Worm (Caenorhabditis elegans) whole organism, L4 larva: ENCODE data around the gene mrps-23.

Experiments used
- F37D6.2 ChIP-seq: sonication (generic microtip); optimal IDR thresholded peaks from 2 replicates; lab custom pipeline; 2016; ENCODE audit warnings: mild to moderate bottlenecking, missing genetic modification characterization, missing compliant biosample characterization
- F44E2.7 ChIP-seq: fragments of 200-800 bp; sonication (Bioruptor generic); IDR thresholded peaks from 2 replicates; pipeline ENCODE4 v2.1.2; 2022; ENCODE audit warnings: missing genetic modification characterization, missing compliant biosample characterization
- F49E8.2 ChIP-seq: sonication (generic microtip); optimal IDR thresholded peaks from 2 replicates; lab custom pipeline; 2016; ENCODE audit warnings: missing compliant biosample characterization, mild to moderate bottlenecking, missing genetic modification characterization, borderline replicate concordance
- T26A8.4 ChIP-seq: fragments of 200-800 bp; sonication (Bioruptor generic); IDR thresholded peaks from 2 replicates; pipeline ENCODE4 v1.3.6; 2022; ENCODE audit warnings: missing genetic modification characterization, missing compliant biosample characterization
- aha-1 ChIP-seq: fragments of 150-350 bp; peaks from one replicate; lab custom pipeline; 2014; ENCODE audit warnings: missing biosample characterization, missing genetic modification characterization
- aly-2 ChIP-seq: sonication (generic microtip); optimal IDR thresholded peaks from 2 replicates; lab custom pipeline; 2018; ENCODE audit warnings: missing biosample characterization, missing genetic modification characterization
- ceh-20 ChIP-seq: fragments of 200-800 bp; sonication (Bioruptor generic); IDR thresholded peaks from 2 replicates; pipeline ENCODE4 v1.3.6; 2022; ENCODE audit warnings: missing genetic modification reagents, missing genetic modification characterization, missing compliant biosample characterization
- ceh-28 ChIP-seq: fragments of 150-350 bp; optimal IDR thresholded peaks from 2 replicates; lab custom pipeline; 2014; ENCODE audit warnings: missing biosample characterization, missing genetic modification reagents, missing genetic modification characterization
- ces-1 ChIP-seq: fragments of 150-350 bp; sonication (generic microtip); optimal IDR thresholded peaks from 4 replicates; lab custom pipeline; 2014; ENCODE audit warnings: missing biosample characterization, missing genetic modification reagents, missing genetic modification characterization
- cey-2 ChIP-seq: sonication (generic microtip); optimal IDR thresholded peaks from 3 replicates; lab custom pipeline; 2017; ENCODE audit warnings: missing genetic modification characterization, mild to moderate bottlenecking, missing compliant biosample characterization, antibody characterized with exemption, borderline replicate concordance; ENCODE audit not compliant: insufficient read depth
- ctbp-1 ChIP-seq: fragments of 200-800 bp; sonication (Bioruptor generic); IDR thresholded peaks from 2 replicates; pipeline ENCODE4 v1.3.6; 2022; ENCODE audit warnings: missing genetic modification reagents, missing genetic modification characterization, missing compliant biosample characterization
- daf-16 ChIP-seq, 3 experiments: sonication (generic microtip); optimal IDR thresholded peaks; 2 replicates each; lab custom pipeline; 2016 to 2017; ENCODE audit warnings: missing genetic modification characterization in 3 of 3, missing genetic modification reagents in 3 of 3, mild to moderate bottlenecking in 2 of 3, missing compliant biosample characterization in 2 of 3, missing biosample characterization in 1 of 3, moderate library complexity in 1 of 3
- daf-8 ChIP-seq: fragments of 200-800 bp; sonication (Bioruptor generic); IDR thresholded peaks from 2 replicates; pipeline ENCODE4 v1.3.6; 2022; ENCODE audit warnings: missing genetic modification characterization, missing compliant biosample characterization
- dmd-9 ChIP-seq: fragments of 200-800 bp; sonication (Bioruptor generic); IDR thresholded peaks from 2 replicates; pipeline ENCODE4 v1.3.6; 2022; ENCODE audit warnings: missing genetic modification reagents, missing genetic modification characterization, missing compliant biosample characterization
- dpl-1 ChIP-seq: fragments of 150-350 bp; optimal IDR thresholded peaks from 2 replicates; lab custom pipeline; 2014; ENCODE audit warnings: missing biosample characterization, missing genetic modification reagents, missing genetic modification characterization
- egl-27 ChIP-seq: sonication (generic microtip); optimal IDR thresholded peaks from 3 replicates; lab custom pipeline; 2017; ENCODE audit warnings: missing biosample characterization, missing genetic modification reagents, missing genetic modification characterization
- egl-43 ChIP-seq: fragments of 200-800 bp; sonication (Bioruptor generic); IDR thresholded peaks from 2 replicates; pipeline ENCODE4 v1.3.6; 2022; ENCODE audit warnings: missing genetic modification reagents, missing genetic modification characterization, missing compliant biosample characterization
- fos-1 ChIP-seq: fragments of 150-350 bp; optimal IDR thresholded peaks from 2 replicates; lab custom pipeline; 2014; ENCODE audit warnings: missing biosample characterization, missing genetic modification characterization
- gei-8 ChIP-seq: fragments of 200-800 bp; sonication (Bioruptor generic); optimal IDR thresholded peaks from 2 replicates; lab custom pipeline; 2018; ENCODE audit warnings: mild to moderate bottlenecking, missing genetic modification characterization, missing compliant biosample characterization
- hif-1 ChIP-seq, 2 experiments: sonication (generic microtip); optimal IDR thresholded peaks; 2 replicates each; lab custom pipeline; 2016 to 2017; ENCODE audit warnings: missing compliant biosample characterization in 2 of 2, missing genetic modification characterization in 2 of 2, missing genetic modification reagents in 2 of 2, missing genotype in 2 of 2, mild to moderate bottlenecking in 1 of 2
- hlh-30 ChIP-seq: sonication (generic microtip); optimal IDR thresholded peaks from 2 replicates; lab custom pipeline; 2017; ENCODE audit warnings: antibody characterized with exemption, mild to moderate bottlenecking, missing genetic modification characterization, missing compliant biosample characterization; ENCODE audit not compliant: insufficient read depth
- hmg-1.1 ChIP-seq: fragments of 200-800 bp; sonication (Bioruptor generic); IDR thresholded peaks from 2 replicates; pipeline ENCODE4 v1.3.6; 2022; ENCODE audit warnings: missing genetic modification reagents, missing genetic modification characterization, missing compliant biosample characterization
- lin-38 ChIP-seq: fragments of 200-800 bp; sonication (Bioruptor generic); IDR thresholded peaks from 2 replicates; pipeline ENCODE4 v1.3.6; 2022; ENCODE audit warnings: missing genetic modification reagents, missing genetic modification characterization, missing compliant biosample characterization
- lin-39 ChIP-seq: fragments of 150-350 bp; optimal IDR thresholded peaks from 2 replicates; lab custom pipeline; 2014; ENCODE audit warnings: missing biosample characterization, missing genetic modification reagents, missing genetic modification characterization
- madf-9 ChIP-seq: fragments of 200-800 bp; sonication (Bioruptor generic); conservative IDR thresholded peaks from 2 replicates; pipeline ENCODE4 v1.3.6; 2022; ENCODE audit warnings: missing genetic modification reagents, missing genetic modification characterization, missing compliant biosample characterization
- mdl-1 ChIP-seq, 2 experiments: fragments of 150-350 bp in 1 of 2; sonication (generic microtip) in 1 of 2; optimal IDR thresholded peaks; 2 replicates each; lab custom pipeline; 2014 to 2017; ENCODE audit warnings: missing biosample characterization in 2 of 2, missing genetic modification characterization in 2 of 2
- mep-1 ChIP-seq: fragments of 150-350 bp; sonication (generic microtip); optimal IDR thresholded peaks from 3 replicates; lab custom pipeline; 2014; ENCODE audit warnings: missing biosample characterization, missing genetic modification characterization
- mxl-3 ChIP-seq: fragments of 200-800 bp; sonication (Bioruptor generic); optimal IDR thresholded peaks from 2 replicates; lab custom pipeline; 2018; ENCODE audit warnings: mild to moderate bottlenecking, missing genetic modification characterization, missing compliant biosample characterization
- nhr-11 ChIP-seq: fragments of 150-350 bp; optimal IDR thresholded peaks from 2 replicates; lab custom pipeline; 2014; ENCODE audit warnings: missing biosample characterization, missing genetic modification characterization
- nhr-237 ChIP-seq: sonication (generic microtip); optimal IDR thresholded peaks from 2 replicates; lab custom pipeline; 2017; ENCODE audit warnings: missing biosample characterization, missing genetic modification characterization
- nhr-25 ChIP-seq: sonication (generic microtip); optimal IDR thresholded peaks from 2 replicates; lab custom pipeline; 2017; ENCODE audit warnings: missing genetic modification characterization, mild to moderate bottlenecking, missing compliant biosample characterization, antibody characterized with exemption, moderate library complexity, borderline replicate concordance; ENCODE audit not compliant: insufficient read depth
- nhr-41 ChIP-seq: fragments of 200-800 bp; sonication (Bioruptor generic); IDR thresholded peaks from 2 replicates; pipeline ENCODE4 v1.3.6; 2022; ENCODE audit warnings: missing genetic modification reagents, missing genetic modification characterization, missing compliant biosample characterization
- nhr-42 ChIP-seq: fragments of 200-800 bp; sonication (Bioruptor generic); IDR thresholded peaks from 2 replicates; pipeline ENCODE4 v1.3.6; 2022; ENCODE audit warnings: missing genetic modification characterization, missing compliant biosample characterization
- nhr-48 ChIP-seq: sonication (generic microtip); optimal IDR thresholded peaks from 2 replicates; lab custom pipeline; 2016; ENCODE audit warnings: mild to moderate bottlenecking, missing genetic modification characterization, missing compliant biosample characterization
- nhr-6 ChIP-seq: fragments of 150-350 bp; optimal IDR thresholded peaks from 2 replicates; lab custom pipeline; 2014; ENCODE audit warnings: missing biosample characterization, missing genetic modification characterization
- nhr-76 ChIP-seq: fragments of 150-350 bp; optimal IDR thresholded peaks from 2 replicates; lab custom pipeline; 2014; ENCODE audit warnings: missing biosample characterization, missing genetic modification characterization
- php-3 ChIP-seq: fragments of 200-800 bp; sonication (Bioruptor generic); IDR thresholded peaks from 2 replicates; pipeline ENCODE4 v1.3.6; 2022; ENCODE audit warnings: missing genetic modification reagents, missing genetic modification characterization, missing compliant biosample characterization
- skn-1 ChIP-seq: fragments of 150-350 bp; optimal IDR thresholded peaks from 2 replicates; lab custom pipeline; 2014; ENCODE audit warnings: missing biosample characterization, missing genetic modification characterization
- snpc-4 ChIP-seq: fragments of 150-350 bp; optimal IDR thresholded peaks from 2 replicates; lab custom pipeline; 2014; ENCODE audit warnings: missing biosample characterization, missing genetic modification characterization
- spr-1 ChIP-seq: sonication (generic microtip); optimal IDR thresholded peaks from 2 replicates; lab custom pipeline; 2016; ENCODE audit warnings: mild to moderate bottlenecking, missing genetic modification characterization, missing compliant biosample characterization
- spr-3 ChIP-seq: fragments of 200-800 bp; sonication (Bioruptor generic); optimal IDR thresholded peaks from 2 replicates; lab custom pipeline; 2018; ENCODE audit warnings: mild to moderate bottlenecking, missing genetic modification characterization, missing compliant biosample characterization
- unc-130 ChIP-seq: sonication (generic microtip); optimal IDR thresholded peaks from 2 replicates; lab custom pipeline; 2016; ENCODE audit warnings: missing genetic modification reagents, missing genetic modification characterization, missing compliant biosample characterization
- unc-39 ChIP-seq: sonication (generic microtip); optimal IDR thresholded peaks from 2 replicates; lab custom pipeline; 2017; ENCODE audit warnings: missing biosample characterization, missing genetic modification characterization
- unc-62 ChIP-seq, 3 experiments: fragments of 150-350 bp in 1 of 3; sonication (generic microtip); optimal IDR thresholded peaks in 2 of 3; peaks in 1 of 3; 1 replicate in 1 of 3; 2 replicates in 2 of 3; lab custom pipeline; 2014 to 2017; ENCODE audit warnings: missing biosample characterization in 3 of 3, missing genetic modification characterization in 3 of 3, missing genetic modification reagents in 3 of 3, missing genotype in 1 of 3
- vab-7 ChIP-seq: fragments of 200-800 bp; sonication (Bioruptor generic); IDR thresholded peaks from 2 replicates; pipeline ENCODE4 v1.3.6; 2022; ENCODE audit warnings: missing genetic modification reagents, missing genetic modification characterization, missing compliant biosample characterization

Gene mrps-23

DNA sequence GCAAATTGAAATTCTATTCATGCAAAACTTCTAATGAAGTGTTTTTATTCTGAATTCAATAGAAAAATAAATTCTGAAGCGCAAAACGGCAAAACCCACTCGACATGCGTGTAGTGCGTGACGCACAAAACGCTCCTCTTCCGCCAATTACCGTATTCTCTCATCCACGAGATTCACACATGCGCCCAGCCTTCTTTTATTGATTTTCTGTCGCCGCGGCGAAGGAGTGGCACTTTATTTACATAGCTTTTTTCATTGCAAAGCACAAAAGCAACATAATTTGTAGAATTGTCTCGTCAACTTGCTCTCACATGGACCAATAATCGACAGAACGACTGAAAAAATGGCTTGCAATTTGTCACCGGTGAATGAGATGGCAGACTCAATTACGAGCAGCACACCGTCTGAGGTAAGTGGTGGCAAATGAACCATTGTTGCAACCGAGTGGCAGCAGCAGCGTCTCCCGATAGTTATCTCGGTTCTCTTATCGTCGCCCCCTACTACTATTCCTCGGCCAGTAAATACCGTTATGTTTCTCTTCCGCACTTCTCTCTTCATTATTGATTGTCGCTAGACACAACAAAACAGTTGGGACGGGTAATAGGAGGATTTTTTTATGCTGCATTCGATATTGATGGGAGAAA, 22.7 kb upstream of the mrps-23 start, which contains the start of gene unc-16 (continued):
- TF ChIP-seq fos-1 (tag; lab: Kevin White, UChicago) (no peak), spr-3 (GFP tag; lab: Kevin White, UChicago) (no peak), nhr-6 (tag; lab: Kevin White, UChicago) (peak; percentile 70), nhr-48 (tag; lab: Kevin White, UChicago) (peak; percentile 45), mxl-3 (peak; percentile 89), unc-130 (GFP tag; lab: Kevin White, UChicago) (no peak), ceh-28 (tag; lab: Kevin White, UChicago) (peak; percentile 61), egl-43 (GFP tag; lab: Robert Waterston, UW) (no peak; the same call in 1 of the 2 replicates), lin-38 (GFP tag; lab: Robert Waterston, UW) (peak; percentile 90), skn-1 (tag; lab: Kevin White, UChicago) (no peak), madf-9 (GFP tag; lab: Robert Waterston, UW) (0 out of 2 replicates have a peak, but pooled peaks have one; percentile 21), nhr-42 (GFP tag; lab: Robert Waterston, UW) (peak; percentile 18; the same call in 1 of the 2 replicates), php-3 (GFP tag; lab: Robert Waterston, UW) (no peak), unc-62 (GFP tag; optimal IDR thresholded peaks at IDR 0.05 in 1 of 2; lab: Kevin White, UChicago) (peak in 1 of 2 experiments; percentile 64), unc-62 (tag; optimal IDR thresholded peaks at IDR 0.05; lab: Kevin White, UChicago) (no peak), ctbp-1 (GFP tag; lab: Robert Waterston, UW) (peak; percentile 68; the same call in 1 of the 2 replicates), aly-2 (tag; lab: Kevin White, UChicago) (no peak), egl-27 (tag; lab: Kevin White, UChicago) (no peak), nhr-76 (no peak), hlh-30 (tag; lab: Kevin White, UChicago) (peak; percentile 98), mdl-1 (tag; optimal IDR thresholded peaks at IDR 0.05; lab: Kevin White, UChicago) (peak; percentile 83 to 97), T26A8.4 (peak; percentile 80), ces-1 (no peak), nhr-41 (GFP tag; lab: Robert Waterston, UW) (no peak), aha-1 (tag; lab: Kevin White, UChicago) (peak; percentile 98), nhr-237 (no peak), dmd-9 (GFP tag; lab: Robert Waterston, UW) (0 out of 2 replicates have a peak, but pooled peaks have one; percentile 52), F44E2.7 (GFP tag; lab: Robert Waterston, UW) (no peak), mep-1 (tag; lab: Kevin White, UChicago) (peak; percentile 94), nhr-11 (peak; percentile 71), dpl-1 (GFP tag; lab: Kevin White, UChicago) (peak; percentile 76), cey-2 (tag; lab: Kevin White, UChicago) (no peak), daf-8 (GFP tag; lab: Robert Waterston, UW) (no peak)

DNA sequence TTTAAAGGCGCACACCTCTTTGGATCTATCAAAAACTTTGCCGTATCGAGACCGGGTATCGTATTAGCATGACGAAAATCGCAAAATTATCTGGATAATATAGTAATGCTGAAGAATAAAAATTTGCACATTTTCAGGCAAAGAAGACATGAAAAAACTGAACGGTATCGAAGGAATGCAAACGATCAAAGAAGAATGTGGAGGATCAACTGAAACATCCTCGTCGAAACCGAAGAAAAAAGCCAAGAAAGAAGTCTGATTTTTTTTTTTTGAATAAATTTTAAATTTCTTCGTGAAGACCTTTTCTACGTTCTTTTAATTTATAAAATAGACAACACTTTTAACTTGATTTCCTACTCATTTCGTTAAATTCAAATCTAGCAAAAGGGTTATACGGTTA, 21.3 kb upstream of the mrps-23 start, which contains the start of gene ZK1098.12:
Gene ZK1098.12 (plus strand): TSS at position 301 of the 400 bp plus-strand sequence.
- TF ChIP-seq hmg-1.1 (no peak), daf-16 (GFP tag; optimal IDR thresholded peaks at IDR 0.05; lab: Kevin White, UChicago) (no peak), daf-16 (tag; optimal IDR thresholded peaks at IDR 0.05; lab: Kevin White, UChicago) (no peak), F37D6.2 (no peak), lin-39 (tag; lab: Kevin White, UChicago) (no peak), ceh-20 (GFP tag; lab: Robert Waterston, UW) (no peak), unc-130 (GFP tag; lab: Kevin White, UChicago) (no peak), snpc-4 (tag; lab: Kevin White, UChicago) (no peak), unc-39 (no peak), F49E8.2 (no peak), spr-1 (tag; lab: Kevin White, UChicago) (no peak), hif-1 (tag; optimal IDR thresholded peaks at IDR 0.05; lab: Kevin White, UChicago) (no peak), nhr-25 (tag; lab: Kevin White, UChicago) (no peak), vab-7 (GFP tag; lab: Robert Waterston, UW) (no peak), ctbp-1 (GFP tag; lab: Robert Waterston, UW) (no peak), gei-8 (GFP tag; lab: Kevin White, UChicago) (no peak), nhr-42 (GFP tag; lab: Robert Waterston, UW) (no peak), daf-8 (GFP tag; lab: Robert Waterston, UW) (no peak), nhr-41 (GFP tag; lab: Robert Waterston, UW) (no peak)
